Worm (Caenorhabditis elegans) whole organism, L4 larva: ENCODE measurements around the gene sel-1.

Experiments used
- lir-3 ChIP-seq: sonication (generic microtip); optimal IDR thresholded peaks from 2 replicates; lab custom pipeline; 2016; ENCODE audit warnings: mild to moderate bottlenecking, missing genetic modification characterization, missing compliant biosample characterization
- snpc-4 ChIP-seq: fragments of 150-350 bp; optimal IDR thresholded peaks from 2 replicates; lab custom pipeline; 2014; ENCODE audit warnings: missing biosample characterization, missing genetic modification characterization
- zag-1 ChIP-seq: fragments of 150-350 bp; optimal IDR thresholded peaks from 2 replicates; lab custom pipeline; 2014; ENCODE audit warnings: missing biosample characterization, missing genetic modification characterization

DNA sequence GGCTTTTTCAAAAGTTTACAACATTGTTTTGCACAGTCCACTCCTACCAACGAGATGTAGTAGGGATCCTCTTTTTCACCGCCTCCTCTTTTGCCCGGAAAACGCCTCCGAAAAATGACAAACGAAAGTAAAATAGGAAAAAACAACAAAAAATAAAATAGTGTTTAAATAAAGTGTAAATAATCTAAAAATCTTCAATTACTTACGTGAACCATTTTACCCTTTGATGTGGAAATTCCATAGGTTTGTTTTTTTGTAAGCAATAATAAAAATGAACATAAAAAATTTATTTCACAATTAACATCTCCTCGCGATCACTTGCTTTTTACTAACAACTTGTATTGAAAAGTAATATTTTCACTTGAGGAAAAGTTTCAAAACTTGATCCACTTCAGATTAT is 27.5 kb downstream of the sel-1 start, which contains the start of gene C14C10.1:
- TF ChIP-seq zag-1 (tag; lab: Kevin White, UChicago): no peak
- no peak for TF ChIP-seq lir-3 (tag; lab: Kevin White, UChicago)
- TF ChIP-seq snpc-4 (tag; lab: Kevin White, UChicago): no peak
